Fruit fly (Drosophila melanogaster) whole organism, embryonic: ENCODE data around the gene COX5B.

ENCODE experiments used
- Adf1 ChIP-seq: fragments of 200-800 bp; sonication (Bioruptor generic); IDR thresholded peaks from 2 replicates; pipeline ENCODE4 v1.3.6; 2022; ENCODE audit warnings: missing biosample characterization, missing genetic modification characterization
- Aef1 ChIP-seq: fragments of 200-800 bp; sonication (Bioruptor generic); IDR thresholded peaks from 3 replicates; pipeline ENCODE4 v1.3.6; 2022; ENCODE audit warnings: missing biosample characterization, missing genetic modification characterization
- Awh ChIP-seq: fragments of 200-800 bp; sonication (Bioruptor generic); IDR thresholded peaks from 2 replicates; pipeline ENCODE4, ENCODE4 v1.3.6; 2022; ENCODE audit warnings: missing biosample characterization, missing genetic modification characterization
- B-H1 ChIP-seq: fragments of 200-800 bp; sonication (Bioruptor generic); IDR thresholded peaks from 3 replicates; pipeline ENCODE4 v1.3.6; 2022; ENCODE audit warnings: missing biosample characterization, missing genetic modification characterization
- CG10209 ChIP-seq: fragments of 200-800 bp; sonication (Bioruptor generic); optimal IDR thresholded peaks from 3 replicates; lab custom pipeline; 2017; ENCODE audit warnings: missing biosample characterization, mild to moderate bottlenecking, missing genetic modification characterization, missing genetic modification reagents
- CG10543 ChIP-seq: fragments of 200-800 bp; sonication (Bioruptor generic); optimal IDR thresholded peaks from 3 replicates; lab custom pipeline; 2017; ENCODE audit warnings: missing biosample characterization, mild to moderate bottlenecking, missing genetic modification characterization, moderate library complexity
- CG11398 ChIP-seq: fragments of 200-800 bp; sonication (Bioruptor generic); optimal IDR thresholded peaks from 2 replicates; lab custom pipeline; 2016; ENCODE audit warnings: missing biosample characterization, missing genetic modification characterization
- CG12219 ChIP-seq: fragments of 200-800 bp; sonication (Bioruptor generic); optimal IDR thresholded peaks from 3 replicates; lab custom pipeline; 2018; ENCODE audit warnings: missing biosample characterization, mild to moderate bottlenecking, missing genetic modification characterization
- CG13775 ChIP-seq: fragments of 200-800 bp; sonication (Bioruptor generic); optimal IDR thresholded peaks from 3 replicates; lab custom pipeline; 2017; ENCODE audit warnings: missing biosample characterization, mild to moderate bottlenecking, missing genetic modification characterization
- CG14860 ChIP-seq: fragments of 200-800 bp; sonication (Bioruptor generic); IDR thresholded peaks from 3 replicates; pipeline ENCODE4 v1.3.6; 2022; ENCODE audit warnings: missing biosample characterization, missing genetic modification characterization; ENCODE audit not compliant: partially characterized antibody
- CG1647 ChIP-seq: fragments of 200-800 bp; sonication (Bioruptor generic); optimal IDR thresholded peaks from 3 replicates; lab custom pipeline; 2016; ENCODE audit warnings: missing biosample characterization, missing genetic modification characterization
- CG16779 ChIP-seq: fragments of 200-800 bp; sonication (Bioruptor generic); IDR thresholded peaks from 2 replicates; pipeline ENCODE4 v1.3.6; 2022; ENCODE audit warnings: missing biosample characterization, missing genetic modification characterization
- CG17802 ChIP-seq: fragments of 200-800 bp; sonication (Bioruptor generic); optimal IDR thresholded peaks from 2 replicates; lab custom pipeline; 2018; ENCODE audit warnings: missing biosample characterization, mild to moderate bottlenecking, missing genetic modification characterization, moderate library complexity
- CG17829 ChIP-seq: fragments of 200-800 bp; optimal IDR thresholded peaks from 2 replicates; lab custom pipeline; 2019; ENCODE audit warnings: missing biosample characterization, mild to moderate bottlenecking, missing genetic modification characterization, moderate library complexity
- CG30020 ChIP-seq: fragments of 200-800 bp; optimal IDR thresholded peaks from 2 replicates; lab custom pipeline; 2019; ENCODE audit warnings: missing biosample characterization, mild to moderate bottlenecking, missing genetic modification characterization, moderate library complexity
- CG32767 ChIP-seq: fragments of 200-800 bp; sonication (Bioruptor generic); IDR thresholded peaks from 2 replicates; pipeline ENCODE4 v1.3.6; 2022; ENCODE audit warnings: missing biosample characterization, missing genetic modification characterization
- CG3726 ChIP-seq: fragments of 200-800 bp; sonication (Bioruptor generic); IDR thresholded peaks from 3 replicates; pipeline ENCODE4, ENCODE4 v1.3.6; 2022; ENCODE audit warnings: missing biosample characterization, missing genetic modification characterization
- CG4707 ChIP-seq: fragments of 200-800 bp; sonication (Bioruptor generic); optimal IDR thresholded peaks from 2 replicates; lab custom pipeline; 2018; ENCODE audit warnings: missing biosample characterization, mild to moderate bottlenecking, missing genetic modification characterization, moderate library complexity
- CG6272 ChIP-seq: fragments of 200-800 bp; sonication (Bioruptor generic); IDR thresholded peaks from 2 replicates; pipeline ENCODE4 v1.3.6; 2022; ENCODE audit warnings: missing biosample characterization, missing genetic modification characterization
- CG8478 ChIP-seq: fragments of >200 bp; optimal IDR thresholded peaks from 2 replicates; lab custom pipeline; 2018
- Gsc ChIP-seq: fragments of 200-800 bp; sonication (Bioruptor generic); IDR thresholded peaks from 2 replicates; pipeline ENCODE4 v1.3.6; 2022; ENCODE audit warnings: missing biosample characterization, missing genetic modification characterization
- HmgZ ChIP-seq: fragments of 200-800 bp; sonication (Bioruptor generic); optimal IDR thresholded peaks from 2 replicates; lab custom pipeline; 2018; ENCODE audit warnings: missing biosample characterization, mild to moderate bottlenecking, missing genetic modification characterization
- Hr3 ChIP-seq: fragments of 200-800 bp; sonication (Bioruptor generic); optimal IDR thresholded peaks from 3 replicates; lab custom pipeline; 2016; ENCODE audit warnings: missing biosample characterization, missing genetic modification characterization
- Lim3 ChIP-seq: fragments of 200-800 bp; sonication (Bioruptor generic); IDR thresholded peaks from 2 replicates; pipeline ENCODE4 v1.3.6; 2022; ENCODE audit warnings: missing biosample characterization, missing genetic modification characterization
- NFAT ChIP-seq: fragments of 200-800 bp; sonication (Bioruptor generic); IDR thresholded peaks from 2 replicates; pipeline ENCODE4 v1.3.6; 2022; ENCODE audit warnings: missing biosample characterization, missing genetic modification characterization
- Opbp ChIP-seq: fragments of 200-800 bp; sonication (Bioruptor generic); IDR thresholded peaks from 3 replicates; pipeline ENCODE4 v1.3.6; 2022; ENCODE audit warnings: missing biosample characterization, missing genetic modification characterization; ENCODE audit not compliant: partially characterized antibody
- Rfx ChIP-seq: fragments of 200-800 bp; sonication (Bioruptor generic); IDR thresholded peaks from 2 replicates; pipeline ENCODE4 v1.3.6; 2022; ENCODE audit warnings: missing biosample characterization, missing genetic modification characterization
- Spps ChIP-seq: fragments of 200-800 bp; sonication (Bioruptor generic); optimal IDR thresholded peaks from 2 replicates; lab custom pipeline; 2018; ENCODE audit warnings: missing biosample characterization, mild to moderate bottlenecking, missing genetic modification characterization
- TFAM ChIP-seq: fragments of 200-800 bp; sonication (Bioruptor generic); optimal IDR thresholded peaks from 2 replicates; lab custom pipeline; 2017; ENCODE audit warnings: missing biosample characterization, missing genetic modification characterization, inconsistent platforms
- YL-1 ChIP-seq: fragments of 200-800 bp; sonication (Bioruptor generic); optimal IDR thresholded peaks from 3 replicates; lab custom pipeline; 2017; ENCODE audit warnings: missing biosample characterization, mild to moderate bottlenecking, missing genetic modification characterization
- al ChIP-seq: fragments of 200-800 bp; sonication (Bioruptor generic); IDR thresholded peaks from 2 replicates; pipeline ENCODE4 v1.3.6; 2022; ENCODE audit warnings: missing biosample characterization, missing genetic modification characterization
- ap ChIP-seq: fragments of 200-800 bp; sonication (Bioruptor generic); IDR thresholded peaks from 2 replicates; pipeline ENCODE4 v1.3.6; 2022; ENCODE audit warnings: missing biosample characterization, missing genetic modification characterization
- ase ChIP-seq: fragments of 200-800 bp; sonication (Bioruptor generic); IDR thresholded peaks from 3 replicates; pipeline ENCODE4 v1.3.6; 2022; ENCODE audit warnings: missing biosample characterization, missing genetic modification characterization
- az2 ChIP-seq: fragments of 200-800 bp; sonication (Bioruptor generic); optimal IDR thresholded peaks from 3 replicates; lab custom pipeline; 2016; ENCODE audit warnings: missing biosample characterization, missing genetic modification characterization
- dan ChIP-seq: fragments of 200-800 bp; sonication (Bioruptor generic); IDR thresholded peaks from 2 replicates; pipeline ENCODE4 v1.3.6; 2022; ENCODE audit warnings: missing biosample characterization, missing genetic modification characterization
- eyg ChIP-seq: fragments of 200-800 bp; sonication (Bioruptor generic); optimal IDR thresholded peaks from 3 replicates; lab custom pipeline; 2016; ENCODE audit warnings: missing biosample characterization, missing genetic modification characterization
- fd3F ChIP-seq: fragments of 200-800 bp; sonication (Bioruptor generic); optimal IDR thresholded peaks from 2 replicates; lab custom pipeline; 2018; ENCODE audit warnings: missing biosample characterization, mild to moderate bottlenecking, missing genetic modification characterization, moderate library complexity
- gsb ChIP-seq: fragments of 200-800 bp; sonication (Bioruptor generic); IDR thresholded peaks from 2 replicates; pipeline ENCODE4 v1.3.6; 2022; ENCODE audit warnings: missing biosample characterization, missing genetic modification characterization
- lilli ChIP-seq: fragments of 200-800 bp; sonication (Bioruptor generic); optimal IDR thresholded peaks from 3 replicates; lab custom pipeline; 2016; ENCODE audit warnings: missing biosample characterization, missing genetic modification characterization
- mld ChIP-seq: fragments of 200-800 bp; sonication (Bioruptor generic); IDR thresholded peaks from 3 replicates; pipeline ENCODE4 v1.3.6; 2022; ENCODE audit warnings: missing biosample characterization, missing genetic modification characterization; ENCODE audit not compliant: partially characterized antibody
- nerfin-1 ChIP-seq: fragments of 200-800 bp; sonication (Bioruptor generic); optimal IDR thresholded peaks from 3 replicates; lab custom pipeline; 2019; ENCODE audit warnings: missing biosample characterization, mild to moderate bottlenecking, missing genetic modification characterization, moderate library complexity
- odd ChIP-seq: fragments of 200-800 bp; sonication (Bioruptor generic); optimal IDR thresholded peaks from 2 replicates; lab custom pipeline; 2017; ENCODE audit warnings: missing biosample characterization, mild to moderate bottlenecking, missing genetic modification characterization
- pfk ChIP-seq: fragments of 200-800 bp; sonication (Bioruptor generic); optimal IDR thresholded peaks from 2 replicates; lab custom pipeline; 2018; ENCODE audit warnings: missing biosample characterization, mild to moderate bottlenecking, missing genetic modification characterization, moderate library complexity
- salm ChIP-seq: fragments of 200-800 bp; sonication (Bioruptor generic); optimal IDR thresholded peaks from 2 replicates; lab custom pipeline; 2018; ENCODE audit warnings: missing biosample characterization, mild to moderate bottlenecking, missing genetic modification characterization
- stc ChIP-seq: fragments of 200-800 bp; sonication (Bioruptor generic); IDR thresholded peaks from 2 replicates; pipeline ENCODE4 v1.3.6; 2022; ENCODE audit warnings: missing biosample characterization, missing genetic modification characterization
- tup ChIP-seq: fragments of 200-800 bp; sonication (Bioruptor generic); optimal IDR thresholded peaks from 2 replicates; lab custom pipeline; 2016; ENCODE audit warnings: missing biosample characterization, mild to moderate bottlenecking, missing genetic modification characterization, moderate library complexity
- wek ChIP-seq: fragments of 200-800 bp; sonication (Bioruptor generic); optimal IDR thresholded peaks from 3 replicates; lab custom pipeline; 2018; ENCODE audit warnings: missing biosample characterization, mild to moderate bottlenecking, missing genetic modification characterization, moderate library complexity
- z ChIP-seq: fragments of 200-800 bp; sonication (Bioruptor generic); IDR thresholded peaks from 3 replicates; pipeline ENCODE4 v1.3.6; 2022; ENCODE audit warnings: missing biosample characterization, missing genetic modification characterization
- zen ChIP-seq: fragments of 200-800 bp; sonication (Bioruptor generic); optimal IDR thresholded peaks from 3 replicates; lab custom pipeline; 2018; ENCODE audit warnings: missing biosample characterization, mild to moderate bottlenecking, missing genetic modification characterization, moderate library complexity

The COX5B gene

DNA sequence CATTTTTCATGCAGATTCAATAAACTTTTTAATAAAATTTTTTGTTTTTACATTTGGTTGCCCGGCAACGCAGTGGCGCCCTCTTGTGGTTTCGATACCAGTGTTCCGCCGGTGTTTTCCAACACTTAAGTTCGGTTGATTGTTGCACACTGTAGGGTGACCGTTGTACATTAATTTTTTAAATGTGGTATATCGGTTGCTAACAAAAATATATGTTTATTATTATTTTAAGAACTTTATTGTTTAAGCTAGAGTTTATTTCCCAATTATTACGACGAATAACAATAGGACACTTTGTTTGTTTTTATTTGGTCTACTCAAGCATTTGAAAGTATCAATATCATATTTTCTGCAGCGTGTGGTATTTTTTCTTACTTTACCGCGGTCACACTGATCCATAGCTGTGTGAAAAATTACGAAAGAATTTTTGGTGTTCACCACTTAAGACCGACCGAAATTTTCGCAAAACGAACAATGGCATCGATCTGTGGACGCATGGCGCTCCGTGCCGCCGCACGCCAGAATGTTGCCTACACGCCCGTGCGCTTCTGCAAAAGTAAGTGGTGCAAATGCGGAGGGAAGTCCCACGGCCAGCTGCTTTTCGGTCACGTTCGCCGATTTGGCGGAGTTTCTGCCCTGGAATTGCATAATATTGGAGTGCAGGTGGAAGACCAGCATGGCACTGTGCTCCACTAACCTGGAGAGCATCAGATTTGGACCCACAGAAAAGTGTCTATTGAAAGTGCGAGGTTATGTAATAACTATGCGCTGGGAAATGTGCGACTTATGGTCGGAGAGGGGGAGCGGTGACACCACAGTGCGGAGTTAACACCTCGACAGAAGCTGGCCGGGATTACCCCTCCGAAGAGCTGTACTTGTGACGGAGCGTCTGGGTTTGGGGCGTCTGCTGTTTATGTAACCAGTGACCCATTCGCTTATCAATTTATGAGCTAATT, at the start of gene COX5B, which contains the start of gene IFT52 (continued):
- TF ChIP-seq Rfx (peak; percentile 94), CG4707 (GFP tag; lab: Kevin White, UChicago) (no peak), fd3F (GFP tag; lab: Kevin White, UChicago) (peak; percentile 45), ase (GFP tag; lab: Robert Waterston, UW) (no peak; the same call in 2 of the 3 replicates), CG16779 (GFP tag; lab: Robert Waterston, UW) (peak; percentile 31; the same call in 1 of the 2 replicates), zen (tag; lab: Kevin White, UChicago) (peak; percentile 50), CG8478 (no peak), CG32767 (no peak), dan (no peak), wek (no peak), lilli (GFP tag; lab: Kevin White, UChicago) (peak; percentile 2), HmgZ (tag; lab: Kevin White, UChicago) (peak; percentile 32), Opbp (GFP tag; lab: Robert Waterston, UW) (peak; percentile 56; the same call in 2 of the 3 replicates), CG11398 (GFP tag; lab: Kevin White, UChicago) (peak; percentile 27), Adf1 (GFP tag; lab: Robert Waterston, UW) (no peak), CG10209 (GFP tag; lab: Kevin White, UChicago) (peak; percentile 58), YL-1 (GFP tag; lab: Kevin White, UChicago) (peak; percentile 48), gsb (GFP tag; lab: Robert Waterston, UW) (no peak), NFAT (GFP tag; lab: Robert Waterston, UW) (peak; percentile 81), CG13775 (GFP tag; lab: Kevin White, UChicago) (peak; percentile 41), CG17802 (peak; percentile 61), B-H1 (GFP tag; lab: Robert Waterston, UW) (no peak), TFAM (no peak), z (GFP tag; lab: Robert Waterston, UW) (no peak), nerfin-1 (no peak), CG14860 (GFP tag; lab: Robert Waterston, UW) (no peak), Gsc (no peak), eyg (GFP tag; lab: Kevin White, UChicago) (peak; percentile 41), Lim3 (no peak), CG1647 (peak; percentile 77), CG3726 (GFP tag; lab: Robert Waterston, UW) (no peak), CG30020 (peak; percentile 46), Spps (tag; lab: Kevin White, UChicago) (no peak), CG10543 (GFP tag; lab: Kevin White, UChicago) (no peak), CG17829 (tag; lab: Kevin White, UChicago) (peak; percentile 75), az2 (GFP tag; lab: Kevin White, UChicago) (peak; percentile 48), mld (GFP tag; lab: Robert Waterston, UW) (no peak), odd (GFP tag; lab: Kevin White, UChicago) (no peak), pfk (GFP tag; lab: Kevin White, UChicago) (peak; percentile 39), CG6272 (peak; percentile 42; the same call in 1 of the 2 replicates), ap (GFP tag; lab: Robert Waterston, UW) (no peak), al (GFP tag; lab: Robert Waterston, UW) (no peak), Aef1 (GFP tag; lab: Robert Waterston, UW) (peak; percentile 53; the same call in 2 of the 3 replicates), Awh (GFP tag; lab: Robert Waterston, UW) (no peak), stc (no peak), tup (peak; percentile 72), CG12219 (GFP tag; lab: Kevin White, UChicago) (no peak), Hr3 (GFP tag; lab: Kevin White, UChicago) (no peak), salm (tag; lab: Kevin White, UChicago) (no peak)
